Fruit fly (Drosophila melanogaster): ENCODE data around the gene CG4617.
A peak's percentile ranks its signal among the peaks of the same experiment; 100 is the strongest.

The CG4617 gene

DNA sequence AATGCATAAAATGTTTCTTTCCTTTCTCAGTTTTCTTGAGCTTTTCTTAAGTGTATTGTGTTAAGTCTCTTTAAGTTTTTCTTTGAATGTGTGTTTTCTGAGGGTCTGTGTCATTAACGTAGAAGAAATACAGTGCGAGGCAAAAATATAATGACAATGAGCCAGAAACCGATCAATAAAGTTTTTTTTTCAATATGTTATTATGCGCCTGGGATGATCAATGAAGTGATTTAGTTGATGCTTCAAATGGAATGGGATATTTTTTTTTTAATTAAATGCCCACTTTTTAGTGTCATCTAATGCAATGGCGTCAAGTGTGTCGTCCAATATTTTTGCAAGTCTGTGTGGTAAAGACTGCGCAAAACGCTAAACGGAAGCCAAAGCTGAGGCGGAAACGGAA lies 17.8 kb downstream of the CG4617 start (continued):
- TF ChIP-seq dysf (GFP tag; IDR thresholded peaks at IDR 0.05) (peak; percentile 35; the same call in 1 of the 3 replicates), PHDP (tag; optimal IDR thresholded peaks at IDR 0.05) (peak; percentile 16), Xrp1 (GFP tag; IDR thresholded peaks at IDR 0.05) (peak; percentile 43; the same call in 1 of the 2 replicates), CG2712 (tag; optimal IDR thresholded peaks at IDR 0.05) (peak; percentile 1), ems (GFP tag; optimal IDR thresholded peaks at IDR 0.05) (peak; percentile 22), CG7271 (tag; optimal IDR thresholded peaks at IDR 0.05) (peak; percentile 27), CG7745 (tag; optimal IDR thresholded peaks at IDR 0.05) (no peak), Camta (GFP tag; optimal IDR thresholded peaks at IDR 0.05) (peak; percentile 1), CG30403 (GFP tag; optimal IDR thresholded peaks at IDR 0.05) (peak; percentile 34), CG12391 (tag; optimal IDR thresholded peaks at IDR 0.05) (peak; percentile 5), CG18599 (GFP tag; optimal IDR thresholded peaks at IDR 0.05) (no peak), pnt (GFP tag; optimal IDR thresholded peaks at IDR 0.05) (peak; percentile 1), ind (GFP tag; optimal IDR thresholded peaks at IDR 0.05) (peak; percentile 16), CG6689 (GFP tag; IDR thresholded peaks at IDR 0.05) (peak; percentile 43; the same call in 1 of the 2 replicates), CG11696 (GFP tag; IDR thresholded peaks at IDR 0.05) (peak; percentile 57), sens (GFP tag) (peak; percentile 81), CG7786 (GFP tag; optimal IDR thresholded peaks at IDR 0.05) (peak; percentile 13), CG10654 (GFP tag; optimal IDR thresholded peaks at IDR 0.05) (no peak), Sox102F (GFP tag; optimal IDR thresholded peaks at IDR 0.05) (peak; percentile 40), unpg (GFP tag; optimal IDR thresholded peaks at IDR 0.05) (peak; percentile 22), Oli (tag; optimal IDR thresholded peaks at IDR 0.05) (no peak), CG2120 (GFP tag; optimal IDR thresholded peaks at IDR 0.05) (peak; percentile 3), phol (tag; optimal IDR thresholded peaks at IDR 0.05) (peak; percentile 7), CG17359 (tag; optimal IDR thresholded peaks at IDR 0.05) (peak; percentile 9), lilli (GFP tag; optimal IDR thresholded peaks at IDR 0.05) (peak; percentile 48), tin (GFP tag; optimal IDR thresholded peaks at IDR 0.05) (peak; percentile 13), her (GFP tag; optimal IDR thresholded peaks at IDR 0.05) (peak; percentile 2), CG10267 (tag; optimal IDR thresholded peaks at IDR 0.05) (no peak), dpn (GFP tag; optimal IDR thresholded peaks at IDR 0.05) (peak; percentile 28 to 40), Gug (GFP tag; IDR thresholded peaks at IDR 0.05) (peak; percentile 21; the same call in 1 of the 4 replicates), CG13624 (GFP tag; optimal IDR thresholded peaks at IDR 0.05) (peak; percentile 10), CG6765 (GFP tag; optimal IDR thresholded peaks at IDR 0.05) (no peak), row (GFP tag; IDR thresholded peaks at IDR 0.05) (peak; percentile 55; the same call in 2 of the 3 replicates), Ada2b (GFP tag; IDR thresholded peaks at IDR 0.05) (peak; percentile 64), hkb (optimal IDR thresholded peaks at IDR 0.05) (no peak), hkb (GFP tag; IDR thresholded peaks at IDR 0.05) (peak; percentile 29; the same call in 1 of the 2 replicates), gem (tag; optimal IDR thresholded peaks at IDR 0.05) (peak; percentile 43), NFAT (GFP tag; IDR thresholded peaks at IDR 0.05) (no peak), Hsf (GFP tag; optimal IDR thresholded peaks at IDR 0.05) (peak; percentile 24), CG1602 (GFP tag; optimal IDR thresholded peaks at IDR 0.05) (peak; percentile 15)

DNA sequence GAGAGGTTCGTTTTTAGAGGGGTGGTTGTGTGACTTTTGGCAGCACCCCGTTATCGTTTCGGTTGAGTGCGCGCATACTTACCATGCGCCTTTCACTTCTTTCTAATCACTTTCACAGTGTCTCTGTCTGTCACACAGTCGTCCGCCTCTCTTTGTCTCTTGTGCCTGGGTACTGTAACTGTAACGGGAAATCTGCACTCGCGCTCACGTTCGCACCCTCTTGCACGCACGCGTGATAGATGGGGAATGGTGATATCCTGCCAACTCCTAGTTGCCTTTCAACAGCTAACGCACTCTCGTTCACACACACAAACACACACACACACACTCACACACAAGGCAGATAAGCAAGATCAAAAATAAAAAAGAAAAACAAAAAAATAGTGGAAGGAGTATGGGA lies 21.9 kb downstream of the CG4617 start:
- 0 out of 2 replicates have a peak, but pooled peaks have one; percentile 12 for TF ChIP-seq CG42726 (GFP tag; IDR thresholded peaks at IDR 0.05; ENCODE audit: partially characterized antibody)
- peak; percentile 46 for TF ChIP-seq ewg (GFP tag; optimal IDR thresholded peaks at IDR 0.05)
- TF ChIP-seq ssp (GFP tag; IDR thresholded peaks at IDR 0.05) = no peak
- no peak for TF ChIP-seq Ptx1 (GFP tag; IDR thresholded peaks at IDR 0.05)
- no peak for TF ChIP-seq CG9876 (GFP tag; optimal IDR thresholded peaks at IDR 0.05)
- TF ChIP-seq sqz (GFP tag; optimal IDR thresholded peaks at IDR 0.05) = peak; percentile 40
- TF ChIP-seq Med (GFP tag) = no peak
- TF ChIP-seq CG14667 (GFP tag; IDR thresholded peaks at IDR 0.05) = no peak
- TF ChIP-seq CG15479 (GFP tag; optimal IDR thresholded peaks at IDR 0.05) = peak; percentile 92
- peak; percentile 82 for TF ChIP-seq sens (GFP tag)
- no peak for TF ChIP-seq CG5953 (GFP tag; IDR thresholded peaks at IDR 0.05)
- no peak for TF ChIP-seq CG5180 (GFP tag; optimal IDR thresholded peaks at IDR 0.05)
- TF ChIP-seq klu (GFP tag; IDR thresholded peaks at IDR 0.05) = no peak
- TF ChIP-seq Blimp-1 (GFP tag; optimal IDR thresholded peaks at IDR 0.05) = peak; percentile 7
- no peak for TF ChIP-seq CG1602 (GFP tag; optimal IDR thresholded peaks at IDR 0.05)

All from whole organism, embryonic.